Worm (Caenorhabditis elegans) whole organism, L1 larva: ENCODE measurements around the gene frm-2.

Experiments
- C04F5.9 ChIP-seq: sonication (generic microtip); optimal IDR thresholded peaks from 2 replicates; lab custom pipeline; 2016; ENCODE audit warnings: missing genetic modification characterization, missing compliant biosample characterization
- C16A3.4 ChIP-seq: fragments of 150-350 bp; optimal IDR thresholded peaks from 2 replicates; lab custom pipeline; 2014; ENCODE audit warnings: missing biosample characterization, missing genetic modification characterization
- C34B4.2 ChIP-seq: sonication (generic microtip); optimal IDR thresholded peaks from 2 replicates; lab custom pipeline; 2017; ENCODE audit warnings: mild to moderate bottlenecking, missing genetic modification characterization, missing compliant biosample characterization
- F16B12.6 ChIP-seq: fragments of 150-350 bp; optimal IDR thresholded peaks from 2 replicates; lab custom pipeline; 2014; ENCODE audit warnings: missing biosample characterization, missing genetic modification characterization
- alr-1 ChIP-seq: fragments of 200-800 bp; sonication (Bioruptor generic); optimal IDR thresholded peaks from 2 replicates; lab custom pipeline; 2018; ENCODE audit warnings: borderline replicate concordance, mild to moderate bottlenecking, missing genetic modification characterization, missing compliant biosample characterization
- ama-1 ChIP-seq: fragments of 150-350 bp; optimal IDR thresholded peaks from 2 replicates; lab custom pipeline; 2014
- blmp-1 ChIP-seq: fragments of 150-350 bp; optimal IDR thresholded peaks from 2 replicates; lab custom pipeline; 2014; ENCODE audit warnings: missing biosample characterization, missing genetic modification characterization
- ceh-82 ChIP-seq, 3 experiments: fragments of 150-350 bp in 1 of 3; sonication (generic microtip) in 2 of 3; optimal IDR thresholded peaks; 2 replicates each; lab custom pipeline; 2014 to 2017; ENCODE audit warnings: missing biosample characterization in 3 of 3, missing genetic modification characterization in 3 of 3
- ceh-88 ChIP-seq: fragments of 200-800 bp; sonication (Bioruptor generic); IDR thresholded peaks from 2 replicates; pipeline ENCODE4 v1.3.6; 2022; ENCODE audit warnings: missing genetic modification characterization, missing compliant biosample characterization
- ceh-90 ChIP-seq: sonication (generic microtip); optimal IDR thresholded peaks from 2 replicates; lab custom pipeline; 2016; ENCODE audit warnings: missing genetic modification characterization, missing compliant biosample characterization
- ces-1 ChIP-seq: fragments of 150-350 bp; optimal IDR thresholded peaks from 2 replicates; lab custom pipeline; 2014; ENCODE audit warnings: missing biosample characterization, missing genetic modification reagents, missing genetic modification characterization
- dpl-1 ChIP-seq, 3 experiments: fragments of 150-350 bp in 2 of 3; sonication (generic microtip) in 1 of 3; optimal IDR thresholded peaks; 2 replicates each; lab custom pipeline; 2014 to 2017; ENCODE audit warnings: missing biosample characterization in 3 of 3, missing genetic modification characterization in 3 of 3, missing genetic modification reagents in 3 of 3
- dsc-1 ChIP-seq: sonication (generic microtip); optimal IDR thresholded peaks from 2 replicates; lab custom pipeline; 2016; ENCODE audit warnings: mild to moderate bottlenecking, missing genetic modification characterization, missing compliant biosample characterization
- efl-1 ChIP-seq, 4 experiments: fragments of 150-350 bp; optimal IDR thresholded peaks in 3 of 4; peaks in 1 of 4; 1 replicate in 1 of 4; 2 replicates in 3 of 4; lab custom pipeline; 2014; ENCODE audit warnings: missing biosample characterization in 2 of 4, missing genetic modification characterization in 2 of 4, missing genetic modification reagents in 2 of 4
- egl-13 ChIP-seq: sonication (generic microtip); optimal IDR thresholded peaks from 2 replicates; lab custom pipeline; 2016; ENCODE audit warnings: missing genotype, missing genetic modification reagents, missing genetic modification characterization, missing compliant biosample characterization
- elt-3 ChIP-seq, 6 experiments: fragments of 150-350 bp in 1 of 6; sonication (generic microtip); optimal IDR thresholded peaks; 2 replicates each; lab custom pipeline; 2017 to 2018; ENCODE audit warnings: missing biosample characterization in 6 of 6, missing genetic modification characterization in 6 of 6, inconsistent platforms in 1 of 6
- fkh-4 ChIP-seq: sonication (generic microtip); optimal IDR thresholded peaks from 2 replicates; lab custom pipeline; 2016; ENCODE audit warnings: missing compliant biosample characterization, missing genetic modification characterization, borderline replicate concordance
- grh-1 ChIP-seq: fragments of 200-800 bp; sonication (Bioruptor generic); IDR thresholded peaks from 2 replicates; pipeline ENCODE4 v1.3.6; 2022; ENCODE audit warnings: missing genetic modification reagents, missing genetic modification characterization, missing compliant biosample characterization
- irx-1 ChIP-seq: sonication (generic microtip); optimal IDR thresholded peaks from 2 replicates; lab custom pipeline; 2016; ENCODE audit warnings: missing genetic modification characterization, missing compliant biosample characterization
- isw-1 ChIP-seq: fragments of 200-800 bp; sonication (Bioruptor generic); IDR thresholded peaks from 2 replicates; pipeline ENCODE4 v1.3.6; 2022; ENCODE audit warnings: missing genetic modification characterization, missing compliant biosample characterization
- jun-1 ChIP-seq: fragments of 150-350 bp; optimal IDR thresholded peaks from 2 replicates; lab custom pipeline; 2014; ENCODE audit warnings: missing biosample characterization, missing genetic modification reagents, missing genetic modification characterization
- lin-13 ChIP-seq: fragments of 150-350 bp; optimal IDR thresholded peaks from 2 replicates; lab custom pipeline; 2014; ENCODE audit warnings: missing biosample characterization, missing genetic modification reagents, missing genetic modification characterization
- lin-14 ChIP-seq: fragments of 200-800 bp; sonication (Bioruptor generic); optimal IDR thresholded peaks from 2 replicates; lab custom pipeline; 2018; ENCODE audit warnings: mild to moderate bottlenecking, missing genetic modification characterization, moderate library complexity, missing compliant biosample characterization
- lin-15B ChIP-seq: fragments of 150-350 bp; sonication (generic microtip); optimal IDR thresholded peaks from 3 replicates; lab custom pipeline; 2014; ENCODE audit warnings: missing biosample characterization, missing genetic modification characterization
- lin-35 ChIP-seq, 2 experiments: fragments of 150-350 bp; optimal IDR thresholded peaks; 2 replicates each; lab custom pipeline; 2014; ENCODE audit warnings: missing biosample characterization in 2 of 2, missing genetic modification characterization in 2 of 2, missing genetic modification reagents in 2 of 2
- lir-3 ChIP-seq: sonication (generic microtip); optimal IDR thresholded peaks from 2 replicates; lab custom pipeline; 2016; ENCODE audit warnings: mild to moderate bottlenecking, missing genetic modification characterization, moderate library complexity, missing compliant biosample characterization; ENCODE audit not compliant: poor library complexity
- mab-9 ChIP-seq: fragments of 200-800 bp; sonication (Bioruptor generic); IDR thresholded peaks from 2 replicates; pipeline ENCODE4 v1.3.6; 2022; ENCODE audit warnings: missing genetic modification reagents, missing genetic modification characterization, missing compliant biosample characterization
- mdl-1 ChIP-seq, 2 experiments: fragments of 150-350 bp; optimal IDR thresholded peaks; 2 replicates each; lab custom pipeline; 2014 to 2017; ENCODE audit warnings: missing biosample characterization in 2 of 2, missing genetic modification characterization in 2 of 2, inconsistent platforms in 1 of 2
- mef-2 ChIP-seq: fragments of 150-350 bp; optimal IDR thresholded peaks from 2 replicates; lab custom pipeline; 2014; ENCODE audit warnings: missing biosample characterization, missing genetic modification characterization
- nhr-11 ChIP-seq: fragments of 150-350 bp; optimal IDR thresholded peaks from 2 replicates; lab custom pipeline; 2014; ENCODE audit warnings: missing biosample characterization, missing genetic modification characterization
- nhr-12 ChIP-seq: sonication (generic microtip); optimal IDR thresholded peaks from 2 replicates; lab custom pipeline; 2017; ENCODE audit warnings: missing biosample characterization, missing genetic modification characterization
- nhr-20 ChIP-seq: sonication (generic microtip); optimal IDR thresholded peaks from 2 replicates; lab custom pipeline; 2016; ENCODE audit warnings: mild to moderate bottlenecking, missing genetic modification characterization, missing compliant biosample characterization
- nhr-28 ChIP-seq: fragments of 150-350 bp; optimal IDR thresholded peaks from 2 replicates; lab custom pipeline; 2014; ENCODE audit warnings: missing biosample characterization, missing genetic modification characterization
- nhr-47 ChIP-seq: sonication (generic microtip); optimal IDR thresholded peaks from 2 replicates; lab custom pipeline; 2016; ENCODE audit warnings: mild to moderate bottlenecking, missing genetic modification characterization, moderate library complexity, missing compliant biosample characterization
- nhr-76 ChIP-seq: sonication (generic microtip); optimal IDR thresholded peaks from 2 replicates; lab custom pipeline; 2017; ENCODE audit warnings: missing biosample characterization, missing genetic modification characterization
- nhr-77 ChIP-seq: fragments of 150-350 bp; optimal IDR thresholded peaks from 2 replicates; lab custom pipeline; 2014; ENCODE audit warnings: missing biosample characterization, missing genetic modification characterization
- nhr-84 ChIP-seq: sonication (generic microtip); optimal IDR thresholded peaks from 2 replicates; lab custom pipeline; 2017; ENCODE audit warnings: missing biosample characterization, missing genetic modification characterization
- nhr-85 ChIP-seq: sonication (generic microtip); peaks from one replicate; lab custom pipeline; 2016; ENCODE audit warnings: missing genetic modification characterization, inconsistent platforms, missing compliant biosample characterization
- pag-3 ChIP-seq: sonication (generic microtip); optimal IDR thresholded peaks from 2 replicates; lab custom pipeline; 2017; ENCODE audit warnings: missing genetic modification characterization, mild to moderate bottlenecking, missing compliant biosample characterization, antibody characterized with exemption, borderline replicate concordance; ENCODE audit not compliant: insufficient read depth
- pax-3 ChIP-seq: fragments of 200-800 bp; sonication (Bioruptor generic); optimal IDR thresholded peaks from 2 replicates; lab custom pipeline; 2018; ENCODE audit warnings: mild to moderate bottlenecking, missing genetic modification characterization, moderate library complexity, missing compliant biosample characterization
- rnt-1 ChIP-seq: sonication (generic microtip); optimal IDR thresholded peaks from 2 replicates; lab custom pipeline; 2016; ENCODE audit warnings: mild to moderate bottlenecking, missing genetic modification characterization, moderate library complexity, missing compliant biosample characterization
- skn-1 ChIP-seq: fragments of 150-350 bp; optimal IDR thresholded peaks from 2 replicates; lab custom pipeline; 2014; ENCODE audit warnings: missing biosample characterization, missing genetic modification characterization
- snpc-4 ChIP-seq: fragments of 150-350 bp; optimal IDR thresholded peaks from 2 replicates; lab custom pipeline; 2014; ENCODE audit warnings: missing biosample characterization, missing genetic modification characterization
- snu-23 ChIP-seq: sonication (generic microtip); optimal IDR thresholded peaks from 2 replicates; lab custom pipeline; 2016; ENCODE audit warnings: missing genetic modification characterization, missing compliant biosample characterization
- swsn-7 ChIP-seq: sonication (generic microtip); optimal IDR thresholded peaks from 2 replicates; lab custom pipeline; 2016; ENCODE audit warnings: missing genetic modification characterization, missing compliant biosample characterization
- tbx-2 ChIP-seq: sonication (generic microtip); optimal IDR thresholded peaks from 2 replicates; lab custom pipeline; 2016; ENCODE audit warnings: missing genetic modification characterization, missing compliant biosample characterization
- tlp-1 ChIP-seq: fragments of 150-350 bp; optimal IDR thresholded peaks from 2 replicates; lab custom pipeline; 2014; ENCODE audit warnings: missing biosample characterization, missing genetic modification characterization
- unc-130 ChIP-seq: fragments of 150-350 bp; optimal IDR thresholded peaks from 2 replicates; lab custom pipeline; 2017; ENCODE audit warnings: missing biosample characterization, missing genetic modification characterization, inconsistent platforms
- unc-86 ChIP-seq: sonication (generic microtip); optimal IDR thresholded peaks from 2 replicates; lab custom pipeline; 2016; ENCODE audit warnings: missing genetic modification characterization, missing compliant biosample characterization
- vab-15 ChIP-seq: sonication (generic microtip); optimal IDR thresholded peaks from 2 replicates; lab custom pipeline; 2017; ENCODE audit warnings: missing genotype, mild to moderate bottlenecking, missing genetic modification characterization, missing compliant biosample characterization
- xbp-1 ChIP-seq: sonication (generic microtip); optimal IDR thresholded peaks from 2 replicates; lab custom pipeline; 2016; ENCODE audit warnings: missing genetic modification characterization, missing compliant biosample characterization
- ztf-11 ChIP-seq, 2 experiments: sonication (generic microtip); optimal IDR thresholded peaks; 2 replicates each; lab custom pipeline; 2016 to 2017; ENCODE audit warnings: missing genetic modification characterization in 2 of 2, missing biosample characterization in 1 of 2, missing compliant biosample characterization in 1 of 2

frm-2 gene

DNA sequence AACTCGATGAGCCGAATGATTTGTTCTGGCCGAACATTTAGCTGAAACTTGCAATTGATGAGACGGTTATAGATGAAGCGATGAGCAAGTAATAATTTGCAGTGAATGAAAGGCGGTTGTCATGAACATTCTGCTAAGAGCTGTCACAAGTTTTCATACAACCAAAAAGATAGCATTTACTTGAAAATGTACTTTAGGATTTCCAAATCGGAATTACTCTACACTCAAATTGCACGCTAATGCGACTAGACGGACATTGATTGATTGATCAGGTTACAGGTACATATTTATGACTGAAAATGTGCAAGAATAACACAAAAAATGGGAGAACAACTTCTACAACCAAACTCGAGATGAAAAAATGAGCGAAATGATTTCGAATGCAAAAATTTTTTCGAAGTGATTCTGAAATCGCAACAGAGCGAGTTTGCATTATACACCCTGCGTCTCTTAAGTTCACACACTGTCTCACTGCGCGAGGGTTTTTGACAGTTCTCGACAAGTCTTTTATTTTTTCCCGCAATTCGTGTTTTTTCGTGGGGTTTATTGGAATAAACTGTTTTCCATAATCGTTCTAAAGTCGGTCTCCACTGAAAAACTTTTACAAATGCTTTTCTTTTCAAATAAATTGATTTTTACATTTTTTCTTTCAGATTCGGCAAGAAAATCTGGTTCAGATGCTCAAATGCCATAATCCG lies 37.7 kb upstream of the frm-2 start, which contains the start of the genes npp-10 and cyk-3:
Gene npp-10 (minus strand): TSS at position 51 of the 698 bp plus-strand sequence.
Gene cyk-3 (plus strand): TSS at position 648 of the 698 bp plus-strand sequence.
- peak in 1 of 6 experiments; percentile 13 for TF ChIP-seq elt-3 (tag; optimal IDR thresholded peaks at IDR 0.05; lab: Kevin White, UChicago)
- peak; percentile 9 for TF ChIP-seq unc-130 (tag; lab: Kevin White, UChicago)
- no peak for TF ChIP-seq tlp-1 (tag; lab: Kevin White, UChicago)
- TF ChIP-seq F16B12.6 = peak; percentile 59
- TF ChIP-seq C34B4.2 = no peak
- TF ChIP-seq ama-1 (lab: Kevin White, UChicago) = no peak
- no peak for TF ChIP-seq ceh-88 (GFP tag; lab: Robert Waterston, UW)
- peak; percentile 58 for TF ChIP-seq snu-23 (GFP tag; lab: Kevin White, UChicago)
- no peak for TF ChIP-seq snpc-4 (tag; lab: Kevin White, UChicago)
- TF ChIP-seq xbp-1 = peak; percentile 27
- TF ChIP-seq nhr-47 = no peak
- peak; percentile 70 to 78 for TF ChIP-seq efl-1 (optimal IDR thresholded peaks at IDR 0.05; lab: Kevin White, UChicago)
- TF ChIP-seq efl-1 (GFP tag; optimal IDR thresholded peaks at IDR 0.05 in 1 of 2; lab: Kevin White, UChicago) = peak; percentile 74 to 96
- no peak for TF ChIP-seq blmp-1 (tag; lab: Kevin White, UChicago)
- peak in 1 of 3 experiments; percentile 42 for TF ChIP-seq ceh-82 (tag; optimal IDR thresholded peaks at IDR 0.05; lab: Kevin White, UChicago)
- TF ChIP-seq nhr-85 (tag; lab: Kevin White, UChicago) = peak; percentile 75
- peak; percentile 64 for TF ChIP-seq rnt-1 (tag; lab: Kevin White, UChicago)
- peak; percentile 63 to 77 for TF ChIP-seq lin-35 (GFP tag; optimal IDR thresholded peaks at IDR 0.05; lab: Kevin White, UChicago)
- no peak for TF ChIP-seq pax-3
- TF ChIP-seq irx-1 (tag; lab: Kevin White, UChicago) = peak; percentile 29
- no peak for TF ChIP-seq C04F5.9
- TF ChIP-seq ces-1 (GFP tag; lab: Kevin White, UChicago) = no peak
- TF ChIP-seq dsc-1 (tag; lab: Kevin White, UChicago) = peak; percentile 1
- TF ChIP-seq swsn-7 (tag; lab: Kevin White, UChicago) = peak; percentile 35
- TF ChIP-seq unc-86 = no peak
- peak; percentile 57 for TF ChIP-seq C16A3.4 (tag; lab: Kevin White, UChicago)
- no peak for TF ChIP-seq grh-1 (GFP tag; lab: Robert Waterston, UW)
- TF ChIP-seq nhr-77 = no peak
- no peak for TF ChIP-seq alr-1
- no peak for TF ChIP-seq lin-13 (GFP tag; lab: Kevin White, UChicago)
- TF ChIP-seq jun-1 (tag; lab: Kevin White, UChicago) = no peak
- TF ChIP-seq nhr-20 (tag; lab: Kevin White, UChicago) = peak; percentile 32
- TF ChIP-seq ztf-11 (tag; optimal IDR thresholded peaks at IDR 0.05; lab: Kevin White, UChicago) = no peak
- TF ChIP-seq nhr-12 (tag; lab: Kevin White, UChicago) = no peak
- TF ChIP-seq nhr-11 (tag; lab: Kevin White, UChicago) = no peak
- TF ChIP-seq lin-14 (GFP tag; lab: Kevin White, UChicago) = no peak
- no peak for TF ChIP-seq mdl-1 (tag; optimal IDR thresholded peaks at IDR 0.05; lab: Kevin White, UChicago)
- no peak for TF ChIP-seq mab-9 (GFP tag; lab: Robert Waterston, UW)
- peak; percentile 61 for TF ChIP-seq lin-15B (tag; lab: Kevin White, UChicago)
- TF ChIP-seq tbx-2 (tag; lab: Kevin White, UChicago) = no peak
- TF ChIP-seq mef-2 (tag; lab: Kevin White, UChicago) = no peak
- no peak for TF ChIP-seq skn-1 (tag; lab: Kevin White, UChicago)
- no peak for TF ChIP-seq nhr-84 (tag; lab: Kevin White, UChicago)
- no peak for TF ChIP-seq egl-13 (tag; lab: Kevin White, UChicago)
- TF ChIP-seq fkh-4 (tag; lab: Kevin White, UChicago) = no peak
- TF ChIP-seq nhr-28 (tag; lab: Kevin White, UChicago) = no peak
- no peak for TF ChIP-seq ceh-90 (tag; lab: Kevin White, UChicago)
- TF ChIP-seq nhr-76 (tag; lab: Kevin White, UChicago) = no peak
- TF ChIP-seq vab-15 (tag; lab: Kevin White, UChicago) = no peak
- no peak for TF ChIP-seq lir-3 (tag; lab: Kevin White, UChicago)
- peak; percentile 57 to 74 (median 71) for TF ChIP-seq dpl-1 (GFP tag; optimal IDR thresholded peaks at IDR 0.05; lab: Kevin White, UChicago)
- TF ChIP-seq pag-3 (tag; lab: Kevin White, UChicago) = no peak
- peak; percentile 24; the same call in 1 of the 2 replicates for TF ChIP-seq isw-1 (GFP tag; lab: Robert Waterston, UW)
